Fruit fly (Drosophila melanogaster) whole organism, embryonic: Measurements from ENCODE around the gene deltaCOP.

Experiments used
- ATbp ChIP-seq: fragments of 200-800 bp; sonication (Bioruptor generic); optimal IDR thresholded peaks from 2 replicates; lab custom pipeline; 2017; ENCODE audit warnings: missing biosample characterization, mild to moderate bottlenecking, missing genetic modification characterization, missing genetic modification reagents
- Blimp-1 ChIP-seq: fragments of 200-800 bp; sonication (Bioruptor generic); optimal IDR thresholded peaks from 3 replicates; lab custom pipeline; 2018; ENCODE audit warnings: missing biosample characterization, missing genetic modification characterization, mild to moderate bottlenecking, moderate library complexity, missing genetic modification reagents
- C15 ChIP-seq: fragments of 200-800 bp; sonication (Bioruptor generic); IDR thresholded peaks from 3 replicates; pipeline ENCODE4 v1.3.6; 2022; ENCODE audit warnings: missing biosample characterization, missing genetic modification characterization
- CG11085 ChIP-seq: fragments of 200-800 bp; sonication (Bioruptor generic); IDR thresholded peaks from 2 replicates; pipeline ENCODE4 v1.3.6; 2022; ENCODE audit warnings: missing biosample characterization, missing genetic modification characterization
- CG12769 ChIP-seq: fragments of 200-800 bp; sonication (Bioruptor generic); optimal IDR thresholded peaks from 2 replicates; lab custom pipeline; 2019; ENCODE audit warnings: missing biosample characterization, mild to moderate bottlenecking, missing genetic modification characterization, moderate library complexity
- CG13894 ChIP-seq: fragments of 200-800 bp; sonication (Bioruptor generic); optimal IDR thresholded peaks from 3 replicates; lab custom pipeline; 2018; ENCODE audit warnings: missing biosample characterization, mild to moderate bottlenecking, missing genetic modification characterization, moderate library complexity
- CG14860 ChIP-seq: fragments of 200-800 bp; sonication (Bioruptor generic); IDR thresholded peaks from 3 replicates; pipeline ENCODE4 v1.3.6; 2022; ENCODE audit warnings: missing biosample characterization, missing genetic modification characterization; ENCODE audit not compliant: partially characterized antibody
- CG15073 ChIP-seq: fragments of 200-800 bp; sonication (Bioruptor generic); optimal IDR thresholded peaks from 2 replicates; lab custom pipeline; 2016; ENCODE audit warnings: missing biosample characterization, missing genetic modification characterization
- CG17612 ChIP-seq: fragments of 200-800 bp; sonication (Bioruptor generic); IDR thresholded peaks from 2 replicates; pipeline ENCODE4 v1.3.6; 2022; ENCODE audit warnings: missing biosample characterization, missing genetic modification characterization
- CG17829 ChIP-seq: fragments of 200-800 bp; optimal IDR thresholded peaks from 2 replicates; lab custom pipeline; 2019; ENCODE audit warnings: missing biosample characterization, mild to moderate bottlenecking, missing genetic modification characterization, moderate library complexity
- CG2889 ChIP-seq: fragments of 200-800 bp; sonication (Bioruptor generic); IDR thresholded peaks from 3 replicates; pipeline ENCODE4 v1.3.6; 2022; ENCODE audit warnings: missing biosample characterization, missing genetic modification characterization
- CG30431 ChIP-seq: fragments of 200-800 bp; sonication (Bioruptor generic); optimal IDR thresholded peaks from 2 replicates; lab custom pipeline; 2017; ENCODE audit warnings: missing biosample characterization, missing genetic modification characterization
- CG31224 ChIP-seq: fragments of 200-800 bp; sonication (Bioruptor generic); IDR thresholded peaks from 2 replicates; pipeline ENCODE4 v1.3.6; 2022; ENCODE audit warnings: missing biosample characterization, missing genetic modification characterization
- CG33213 ChIP-seq: fragments of 200-800 bp; sonication (Bioruptor generic); optimal IDR thresholded peaks from 3 replicates; lab custom pipeline; 2016; ENCODE audit warnings: missing biosample characterization, missing genetic modification characterization
- CG42726 ChIP-seq: fragments of 200-800 bp; sonication (Bioruptor generic); IDR thresholded peaks from 2 replicates; pipeline ENCODE4 v1.3.6; 2022; ENCODE audit warnings: missing biosample characterization, missing genetic modification characterization; ENCODE audit not compliant: partially characterized antibody
- CG4707 ChIP-seq: fragments of 200-800 bp; sonication (Bioruptor generic); optimal IDR thresholded peaks from 2 replicates; lab custom pipeline; 2018; ENCODE audit warnings: missing biosample characterization, mild to moderate bottlenecking, missing genetic modification characterization, moderate library complexity
- CG7372 ChIP-seq: fragments of 200-800 bp; sonication (Bioruptor generic); IDR thresholded peaks from 2 replicates; pipeline ENCODE4 v1.3.6; 2022; ENCODE audit warnings: missing biosample characterization, missing genetic modification characterization
- CG7556 ChIP-seq: fragments of 200-800 bp; sonication (Bioruptor generic); optimal IDR thresholded peaks from 2 replicates; lab custom pipeline; 2017; ENCODE audit warnings: missing biosample characterization, mild to moderate bottlenecking, missing genetic modification characterization
- CG8359 ChIP-seq: fragments of 200-800 bp; sonication (Bioruptor generic); optimal IDR thresholded peaks from 2 replicates; lab custom pipeline; 2017; ENCODE audit warnings: missing biosample characterization, mild to moderate bottlenecking, missing genetic modification characterization, borderline replicate concordance
- CG8924 ChIP-seq: fragments of 200-800 bp; optimal IDR thresholded peaks from 3 replicates; lab custom pipeline; 2019; ENCODE audit warnings: missing biosample characterization, mild to moderate bottlenecking, missing genetic modification characterization, moderate library complexity
- CG9215 ChIP-seq: fragments of 200-800 bp; sonication (Bioruptor generic); IDR thresholded peaks from 2 replicates; pipeline ENCODE4 v1.3.6; 2022; ENCODE audit warnings: missing biosample characterization, missing genetic modification characterization
- Dll ChIP-seq: fragments of 200-800 bp; sonication (Bioruptor generic); IDR thresholded peaks from 4 replicates; pipeline ENCODE4 v1.3.6; 2022; ENCODE audit warnings: missing biosample characterization, missing genetic modification characterization; ENCODE audit not compliant: partially characterized antibody
- Fer3 ChIP-seq: fragments of 200-800 bp; sonication (Bioruptor generic); optimal IDR thresholded peaks from 2 replicates; lab custom pipeline; 2018; ENCODE audit warnings: missing biosample characterization, mild to moderate bottlenecking, missing genetic modification characterization, moderate library complexity
- H15 ChIP-seq: fragments of 200-800 bp; sonication (Bioruptor generic); IDR thresholded peaks from 3 replicates; pipeline ENCODE4 v1.3.6; 2022; ENCODE audit warnings: missing biosample characterization, missing genetic modification characterization
- HLH4C ChIP-seq: fragments of 200-800 bp; sonication (Bioruptor generic); IDR thresholded peaks from 3 replicates; pipeline ENCODE4 v1.3.6; 2022; ENCODE audit warnings: missing biosample characterization, missing genetic modification characterization; ENCODE audit not compliant: partially characterized antibody
- Hand ChIP-seq: fragments of 200-800 bp; sonication (Bioruptor generic); optimal IDR thresholded peaks from 2 replicates; lab custom pipeline; 2017; ENCODE audit warnings: mild to moderate bottlenecking, missing biosample characterization, missing genetic modification reagents, missing genetic modification characterization
- Hey ChIP-seq: fragments of 200-800 bp; sonication (Bioruptor generic); optimal IDR thresholded peaks from 3 replicates; lab custom pipeline; 2018; ENCODE audit warnings: missing biosample characterization, mild to moderate bottlenecking, missing genetic modification characterization
- Hr78 ChIP-seq, 2 experiments: fragments of 200-800 bp in 1 of 2; fragments of >200 bp in 1 of 2; sonication (Bioruptor generic) in 1 of 2; optimal IDR thresholded peaks; 2 replicates each; lab custom pipeline; 2017 to 2019; ENCODE audit warnings: missing biosample characterization in 2 of 2, missing genetic modification characterization in 2 of 2, mild to moderate bottlenecking in 1 of 2, moderate library complexity in 1 of 2
- Meics ChIP-seq: fragments of 200-800 bp; sonication (Bioruptor generic); optimal IDR thresholded peaks from 2 replicates; lab custom pipeline; 2017; ENCODE audit warnings: missing biosample characterization, mild to moderate bottlenecking, missing genetic modification characterization
- Pdp1 ChIP-seq, 2 experiments: fragments of 200-800 bp; sonication (Bioruptor generic); optimal IDR thresholded peaks; 3 replicates each; lab custom pipeline; 2016; ENCODE audit warnings: missing biosample characterization in 2 of 2, missing genetic modification characterization in 2 of 2, mild to moderate bottlenecking in 1 of 2, moderate library complexity in 1 of 2
- btn ChIP-seq: fragments of 200-800 bp; sonication (Bioruptor generic); optimal IDR thresholded peaks from 2 replicates; lab custom pipeline; 2016; ENCODE audit warnings: missing biosample characterization, missing genetic modification characterization
- dan ChIP-seq: fragments of 200-800 bp; sonication (Bioruptor generic); IDR thresholded peaks from 2 replicates; pipeline ENCODE4 v1.3.6; 2022; ENCODE audit warnings: missing biosample characterization, missing genetic modification characterization
- fd102C ChIP-seq: fragments of 200-800 bp; sonication (Bioruptor generic); optimal IDR thresholded peaks from 2 replicates; lab custom pipeline; 2018; ENCODE audit warnings: missing biosample characterization, mild to moderate bottlenecking, missing genetic modification characterization, moderate library complexity
- fd64A ChIP-seq: fragments of 200-800 bp; sonication (Bioruptor generic); optimal IDR thresholded peaks from 3 replicates; lab custom pipeline; 2018; ENCODE audit warnings: missing biosample characterization, mild to moderate bottlenecking, missing genetic modification characterization
- gro ChIP-seq: fragments of 200-800 bp; sonication (Bioruptor generic); optimal IDR thresholded peaks from 2 replicates; lab custom pipeline; 2016; ENCODE audit warnings: missing biosample characterization, missing genetic modification characterization
- kni ChIP-seq: fragments of 200-800 bp; sonication (Bioruptor generic); optimal IDR thresholded peaks from 3 replicates; lab custom pipeline; 2017; ENCODE audit warnings: mild to moderate bottlenecking, missing biosample characterization, missing genetic modification reagents, missing genetic modification characterization
- odd ChIP-seq: fragments of 200-800 bp; sonication (Bioruptor generic); optimal IDR thresholded peaks from 2 replicates; lab custom pipeline; 2017; ENCODE audit warnings: missing biosample characterization, mild to moderate bottlenecking, missing genetic modification characterization
- org-1 ChIP-seq: fragments of 200-800 bp; sonication (Bioruptor generic); optimal IDR thresholded peaks from 2 replicates; lab custom pipeline; 2017; ENCODE audit warnings: missing biosample characterization, missing genetic modification characterization
- pros ChIP-seq: fragments of 200-800 bp; sonication (Bioruptor generic); optimal IDR thresholded peaks from 3 replicates; lab custom pipeline; 2019; ENCODE audit warnings: missing biosample characterization, mild to moderate bottlenecking, missing genetic modification characterization, moderate library complexity
- run ChIP-seq: fragments of 200-800 bp; sonication (Bioruptor generic); optimal IDR thresholded peaks from 3 replicates; lab custom pipeline; 2018; ENCODE audit warnings: missing biosample characterization, mild to moderate bottlenecking, missing genetic modification characterization
- slbo ChIP-seq: fragments of 200-800 bp; sonication (Bioruptor generic); IDR thresholded peaks from 2 replicates; pipeline ENCODE4 v1.3.6; 2022; ENCODE audit warnings: missing biosample characterization, missing genetic modification characterization
- slp2 ChIP-seq: fragments of 200-800 bp; sonication (Bioruptor generic); optimal IDR thresholded peaks from 2 replicates; lab custom pipeline; 2016; ENCODE audit warnings: missing biosample characterization, missing genetic modification characterization
- sqz ChIP-seq: fragments of 200-800 bp; sonication (Bioruptor generic); optimal IDR thresholded peaks from 3 replicates; lab custom pipeline; 2018; ENCODE audit warnings: missing biosample characterization, mild to moderate bottlenecking, missing genetic modification characterization
- tap ChIP-seq: fragments of 200-800 bp; optimal IDR thresholded peaks from 3 replicates; lab custom pipeline; 2019; ENCODE audit warnings: missing biosample characterization, mild to moderate bottlenecking, missing genetic modification characterization, moderate library complexity
- tna ChIP-seq: fragments of 200-800 bp; sonication (Bioruptor generic); IDR thresholded peaks from 2 replicates; pipeline ENCODE4 v1.3.6; 2022; ENCODE audit warnings: missing biosample characterization, missing genetic modification characterization; ENCODE audit not compliant: partially characterized antibody
- tup ChIP-seq: fragments of 200-800 bp; sonication (Bioruptor generic); optimal IDR thresholded peaks from 2 replicates; lab custom pipeline; 2016; ENCODE audit warnings: missing biosample characterization, mild to moderate bottlenecking, missing genetic modification characterization, moderate library complexity
- vvl ChIP-seq: fragments of 200-800 bp; sonication (Bioruptor generic); IDR thresholded peaks from 2 replicates; pipeline ENCODE4 v1.3.6; 2022; ENCODE audit warnings: missing biosample characterization, missing genetic modification characterization

Gene deltaCOP

dm6 chrX:1834702-1835376 lies 26.8 kb downstream of the deltaCOP start:
- TF ChIP-seq sqz (GFP tag; lab: Kevin White, UChicago) (peak; percentile 34), CG13894 (tag; lab: Kevin White, UChicago) (no peak), CG15073 (GFP tag; lab: Kevin White, UChicago) (no peak), CG11085 (no peak), kni (peak; percentile 0), gro (GFP tag; lab: Kevin White, UChicago) (no peak), pros (GFP tag; lab: Kevin White, UChicago) (peak; percentile 65), Hr78 (GFP tag; optimal IDR thresholded peaks at IDR 0.05; lab: Kevin White, UChicago) (peak in 1 of 2 experiments; percentile 94), Meics (GFP tag; lab: Kevin White, UChicago) (no peak), vvl (GFP tag; lab: Robert Waterston, UW) (peak; percentile 33; the same call in 1 of the 2 replicates), Dll (GFP tag; lab: Robert Waterston, UW) (no peak), Hey (tag; lab: Kevin White, UChicago) (no peak), tna (GFP tag; lab: Robert Waterston, UW) (no peak), CG30431 (GFP tag; lab: Kevin White, UChicago) (no peak), Blimp-1 (GFP tag; lab: Kevin White, UChicago) (peak; percentile 96), slp2 (GFP tag; lab: Kevin White, UChicago) (no peak), btn (no peak), Pdp1 (GFP tag; optimal IDR thresholded peaks at IDR 0.05; lab: Kevin White, UChicago) (peak in 1 of 2 experiments; percentile 62), H15 (GFP tag; lab: Robert Waterston, UW) (no peak), C15 (GFP tag; lab: Robert Waterston, UW) (no peak)

- TF ChIP-seq CG12769 (tag; lab: Kevin White, UChicago), result peak; percentile 47
- no peak for TF ChIP-seq CG9215 (GFP tag; lab: Robert Waterston, UW)
- TF ChIP-seq fd102C (GFP tag; lab: Kevin White, UChicago), result no peak
- no peak for TF ChIP-seq CG7372 (GFP tag; lab: Robert Waterston, UW)
- TF ChIP-seq slbo (GFP tag; lab: Robert Waterston, UW), result no peak
- no peak for TF ChIP-seq fd64A (GFP tag; lab: Kevin White, UChicago)
Measured at dm6 chrX:1832699-1833098, 28.9 kb downstream of the deltaCOP start.

- no peak for TF ChIP-seq CG8924 (tag; lab: Kevin White, UChicago)
- no peak for TF ChIP-seq CG17829 (tag; lab: Kevin White, UChicago)
- TF ChIP-seq CG17612, result no peak
- TF ChIP-seq HLH4C, result no peak
- TF ChIP-seq CG8359 (GFP tag; lab: Kevin White, UChicago), result no peak
- no peak for TF ChIP-seq CG31224 (GFP tag; lab: Robert Waterston, UW)
- TF ChIP-seq Hand (GFP tag; lab: Kevin White, UChicago), result peak; percentile 2
- no peak for TF ChIP-seq run (tag; lab: Kevin White, UChicago)
- TF ChIP-seq tap, result no peak
- TF ChIP-seq CG4707 (GFP tag; lab: Kevin White, UChicago), result no peak
- TF ChIP-seq CG12769 (tag; lab: Kevin White, UChicago), result no peak
- TF ChIP-seq tup (GFP tag; lab: Kevin White, UChicago), result no peak
- no peak for TF ChIP-seq CG2889
- TF ChIP-seq CG42726 (GFP tag; lab: Robert Waterston, UW), result peak; percentile 65; the same call in 1 of the 2 replicates
- TF ChIP-seq CG14860, result no peak
- no peak for TF ChIP-seq ATbp (GFP tag; lab: Kevin White, UChicago)
- TF ChIP-seq CG7556, result peak; percentile 78
- no peak for TF ChIP-seq CG33213 (GFP tag; lab: Kevin White, UChicago)
- TF ChIP-seq odd (GFP tag; lab: Kevin White, UChicago), result no peak
- no peak for TF ChIP-seq dan (GFP tag; lab: Robert Waterston, UW)
- no peak for TF ChIP-seq Fer3
- no peak for TF ChIP-seq org-1 (GFP tag; lab: Kevin White, UChicago)
Measured at dm6 chrX:1831219-1831555, 30.4 kb downstream of the deltaCOP start.
